Worm (Caenorhabditis elegans) whole organism, midembryonic: Measurements from ENCODE around the gene srd-56.

Source experiments
- T22C8.4 ChIP-seq: fragments of 200-800 bp; sonication (Bioruptor generic); IDR thresholded peaks from 2 replicates; pipeline ENCODE4 v1.3.6; 2022; ENCODE audit warnings: missing genetic modification characterization, missing compliant biosample characterization
- cog-1 ChIP-seq: sonication (generic microtip); optimal IDR thresholded peaks from 2 replicates; lab custom pipeline; 2016; ENCODE audit warnings: missing genetic modification characterization, missing compliant biosample characterization
- flt-1 ChIP-seq: fragments of 200-800 bp; sonication (Bioruptor generic); IDR thresholded peaks from 2 replicates; pipeline ENCODE4 v1.3.6; 2022; ENCODE audit warnings: missing genetic modification characterization, missing compliant biosample characterization
- med-1 ChIP-seq: sonication (generic microtip); optimal IDR thresholded peaks from 2 replicates; lab custom pipeline; 2017; ENCODE audit warnings: missing genetic modification characterization, mild to moderate bottlenecking, missing compliant biosample characterization, antibody characterized with exemption, missing genetic modification reagents; ENCODE audit not compliant: insufficient read depth
- tab-1 ChIP-seq: fragments of 200-800 bp; sonication (Bioruptor generic); IDR thresholded peaks from 2 replicates; pipeline ENCODE4 v1.3.6; 2022; ENCODE audit warnings: missing genetic modification characterization, missing compliant biosample characterization
- ztf-23 ChIP-seq: fragments of 200-800 bp; sonication (Bioruptor generic); IDR thresholded peaks from 2 replicates; pipeline ENCODE4 v1.3.6; 2022; ENCODE audit warnings: missing genetic modification reagents, missing genetic modification characterization, missing compliant biosample characterization
- ztf-29 ChIP-seq: fragments of 200-800 bp; sonication (Bioruptor generic); IDR thresholded peaks from 2 replicates; pipeline ENCODE4 v1.3.6; 2022; ENCODE audit warnings: missing genetic modification reagents, missing genetic modification characterization, missing compliant biosample characterization

- TF ChIP-seq flt-1 (GFP tag; lab: Robert Waterston, UW) (no peak), T22C8.4 (GFP tag; lab: Robert Waterston, UW) (no peak), med-1 (GFP tag; lab: Kevin White, UChicago) (no peak), cog-1 (tag; lab: Kevin White, UChicago) (no peak), ztf-23 (GFP tag; lab: Robert Waterston, UW) (no peak), ztf-29 (GFP tag; lab: Robert Waterston, UW) (no peak), tab-1 (GFP tag; lab: Robert Waterston, UW) (no peak)
These were observed 16.9 kb downstream of the srd-56 start for ce11 chrII:7186117-7186516.
